Worm (Caenorhabditis elegans) whole organism, midembryonic: Measurements from ENCODE around the gene clec-219.

ENCODE experiments used
- klf-2 ChIP-seq: fragments of 200-800 bp; sonication (Bioruptor generic); conservative IDR thresholded peaks from 2 replicates; pipeline ENCODE4 v1.3.6; 2022; ENCODE audit warnings: missing genetic modification reagents, missing genetic modification characterization, missing compliant biosample characterization
- ref-1 ChIP-seq: fragments of 200-800 bp; sonication (Bioruptor generic); conservative IDR thresholded peaks from 2 replicates; pipeline ENCODE4 v1.3.6; 2022; ENCODE audit warnings: missing genetic modification reagents, missing genetic modification characterization, missing compliant biosample characterization

- TF ChIP-seq ref-1, result no peak
- TF ChIP-seq klf-2 (GFP tag; lab: Robert Waterston, UW), result no peak
Observed at ce11 chrV:8355435-8356212, 37.4 kb downstream of the clec-219 start, which contains the start of gene mom-2.
